Fruit fly (Drosophila melanogaster): Measurements from ENCODE around the gene CG11656.
A peak's percentile ranks its signal among the peaks of the same experiment; 100 is the strongest.

CG11656 gene

dm6 chr3R:12960929-12961855 is 48.5 kb upstream of the CG11656 start, which contains the start of gene Spc25 (continued):
- TF ChIP-seq CoRest (tag; optimal IDR thresholded peaks at IDR 0.05): no peak
- TF ChIP-seq Atf3 (GFP tag; optimal IDR thresholded peaks at IDR 0.05): peak; percentile 18
- TF ChIP-seq org-1 (GFP tag; optimal IDR thresholded peaks at IDR 0.05): no peak
- peak; percentile 87 for TF ChIP-seq tna (GFP tag; IDR thresholded peaks at IDR 0.05; ENCODE audit: partially characterized antibody)
- no peak for TF ChIP-seq CG10431 (GFP tag; optimal IDR thresholded peaks at IDR 0.05)
- TF ChIP-seq YL-1 (GFP tag; optimal IDR thresholded peaks at IDR 0.05): peak; percentile 30
- no peak for TF ChIP-seq kni (GFP tag; optimal IDR thresholded peaks at IDR 0.05)
- no peak for TF ChIP-seq Poxn (GFP tag; IDR thresholded peaks at IDR 0.05)
- TF ChIP-seq CG6175 (GFP tag; IDR thresholded peaks at IDR 0.05): no peak
- peak; percentile 73 for TF ChIP-seq CG32772 (GFP tag; IDR thresholded peaks at IDR 0.05)
- TF ChIP-seq Pdp1 (GFP tag; optimal IDR thresholded peaks at IDR 0.05): peak in 1 of 2 experiments; percentile 71
- no peak for TF ChIP-seq caup (GFP tag; optimal IDR thresholded peaks at IDR 0.05; ENCODE audit: severe bottlenecking)
- peak; percentile 46 for TF ChIP-seq Mad (GFP tag; optimal IDR thresholded peaks at IDR 0.05)
- no peak for TF ChIP-seq CG33557 (GFP tag; optimal IDR thresholded peaks at IDR 0.05)
- TF ChIP-seq CG8765 (GFP tag; IDR thresholded peaks at IDR 0.05): no peak
- TF ChIP-seq ab (GFP tag; optimal IDR thresholded peaks at IDR 0.05): no peak
- no peak for TF ChIP-seq Nf-YA (GFP tag; IDR thresholded peaks at IDR 0.05)
- TF ChIP-seq run (tag; optimal IDR thresholded peaks at IDR 0.05): no peak
- TF ChIP-seq Taf1 (GFP tag; IDR thresholded peaks at IDR 0.05): no peak
- TF ChIP-seq Sox100B (GFP tag; optimal IDR thresholded peaks at IDR 0.05): no peak
- peak; percentile 80 for TF ChIP-seq CG34422 (GFP tag; IDR thresholded peaks at IDR 0.05)
- peak; percentile 73 for TF ChIP-seq row (GFP tag; IDR thresholded peaks at IDR 0.05)
- no peak for TF ChIP-seq twi (tag; optimal IDR thresholded peaks at IDR 0.05)
- TF ChIP-seq Ets97D (GFP tag; optimal IDR thresholded peaks at IDR 0.05): peak; percentile 86
- TF ChIP-seq gt (GFP tag; IDR thresholded peaks at IDR 0.05): no peak
- TF ChIP-seq wor (GFP tag; IDR thresholded peaks at IDR 0.05): no peak
- TF ChIP-seq BEAF-32 (GFP tag; optimal IDR thresholded peaks at IDR 0.05): peak; percentile 91
- TF ChIP-seq CG18476 (GFP tag; optimal IDR thresholded peaks at IDR 0.05): no peak
- no peak for TF ChIP-seq CG3838 (GFP tag; optimal IDR thresholded peaks at IDR 0.05)
- peak; percentile 82 for TF ChIP-seq HmgD (GFP tag; optimal IDR thresholded peaks at IDR 0.05)
- TF ChIP-seq yki (optimal IDR thresholded peaks at IDR 0.05): no peak
- TF ChIP-seq z (GFP tag; IDR thresholded peaks at IDR 0.05): no peak
- no peak for TF ChIP-seq cato (GFP tag; optimal IDR thresholded peaks at IDR 0.05; ENCODE audit: borderline replicate concordance)
- TF ChIP-seq stc (GFP tag; IDR thresholded peaks at IDR 0.05): 0 out of 2 replicates have a peak, but pooled peaks have one; percentile 31
- no peak for TF ChIP-seq CG10209 (GFP tag; optimal IDR thresholded peaks at IDR 0.05)
- TF ChIP-seq CG13123 (GFP tag; optimal IDR thresholded peaks at IDR 0.05): no peak
- no peak for TF ChIP-seq MTF-1 (GFP tag; optimal IDR thresholded peaks at IDR 0.05; ENCODE audit: borderline replicate concordance)
- TF ChIP-seq Ptx1 (GFP tag; IDR thresholded peaks at IDR 0.05): 0 out of 2 replicates have a peak, but pooled peaks have one; percentile 39
- no peak for TF ChIP-seq zf30C (GFP tag; optimal IDR thresholded peaks at IDR 0.05)
- TF ChIP-seq Gug (GFP tag; IDR thresholded peaks at IDR 0.05): peak; percentile 84
- TF ChIP-seq emc (GFP tag; optimal IDR thresholded peaks at IDR 0.05): peak; percentile 40
- peak; percentile 94 for TF ChIP-seq Scr (GFP tag; IDR thresholded peaks at IDR 0.05; ENCODE audit: partially characterized antibody)
- TF ChIP-seq unpg (GFP tag; optimal IDR thresholded peaks at IDR 0.05): peak; percentile 60
- TF ChIP-seq Dp (GFP tag; optimal IDR thresholded peaks at IDR 0.05): peak; percentile 76
- peak; percentile 12 for TF ChIP-seq CG1602 (GFP tag; optimal IDR thresholded peaks at IDR 0.05)
- peak; percentile 33 for TF ChIP-seq gfzf (GFP tag; optimal IDR thresholded peaks at IDR 0.05)
- TF ChIP-seq Jarid2 (GFP tag; optimal IDR thresholded peaks at IDR 0.05): no peak
- peak; percentile 26 for TF ChIP-seq sug (tag; optimal IDR thresholded peaks at IDR 0.05)
- TF ChIP-seq fu2 (GFP tag; optimal IDR thresholded peaks at IDR 0.05): peak; percentile 64

Measured in whole organism, embryonic.